Worm (Caenorhabditis elegans) whole organism, L1 larva: ENCODE measurements around the gene ZK470.6.

Source experiments
- alr-1 ChIP-seq: fragments of 200-800 bp; sonication (Bioruptor generic); optimal IDR thresholded peaks from 2 replicates; lab custom pipeline; 2018; ENCODE audit warnings: borderline replicate concordance, mild to moderate bottlenecking, missing genetic modification characterization, missing compliant biosample characterization
- blmp-1 ChIP-seq: fragments of 150-350 bp; optimal IDR thresholded peaks from 2 replicates; lab custom pipeline; 2014; ENCODE audit warnings: missing biosample characterization, missing genetic modification characterization
- ceh-82 ChIP-seq, 3 experiments: fragments of 150-350 bp in 1 of 3; sonication (generic microtip) in 2 of 3; optimal IDR thresholded peaks; 2 replicates each; lab custom pipeline; 2014 to 2017; ENCODE audit warnings: missing biosample characterization in 3 of 3, missing genetic modification characterization in 3 of 3
- dpl-1 ChIP-seq, 3 experiments: fragments of 150-350 bp in 2 of 3; sonication (generic microtip) in 1 of 3; optimal IDR thresholded peaks; 2 replicates each; lab custom pipeline; 2014 to 2017; ENCODE audit warnings: missing biosample characterization in 3 of 3, missing genetic modification characterization in 3 of 3, missing genetic modification reagents in 3 of 3
- dsc-1 ChIP-seq: sonication (generic microtip); optimal IDR thresholded peaks from 2 replicates; lab custom pipeline; 2016; ENCODE audit warnings: mild to moderate bottlenecking, missing genetic modification characterization, missing compliant biosample characterization
- efl-1 ChIP-seq, 4 experiments: fragments of 150-350 bp; optimal IDR thresholded peaks in 3 of 4; peaks in 1 of 4; 1 replicate in 1 of 4; 2 replicates in 3 of 4; lab custom pipeline; 2014; ENCODE audit warnings: missing biosample characterization in 2 of 4, missing genetic modification characterization in 2 of 4, missing genetic modification reagents in 2 of 4
- egl-13 ChIP-seq: sonication (generic microtip); optimal IDR thresholded peaks from 2 replicates; lab custom pipeline; 2016; ENCODE audit warnings: missing genotype, missing genetic modification reagents, missing genetic modification characterization, missing compliant biosample characterization
- elt-3 ChIP-seq, 6 experiments: fragments of 150-350 bp in 1 of 6; sonication (generic microtip); optimal IDR thresholded peaks; 2 replicates each; lab custom pipeline; 2017 to 2018; ENCODE audit warnings: missing biosample characterization in 6 of 6, missing genetic modification characterization in 6 of 6, inconsistent platforms in 1 of 6
- hlh-4 ChIP-seq: sonication (generic microtip); optimal IDR thresholded peaks from 2 replicates; lab custom pipeline; 2016; ENCODE audit warnings: mild to moderate bottlenecking, missing genetic modification characterization, missing compliant biosample characterization
- lin-13 ChIP-seq: fragments of 150-350 bp; optimal IDR thresholded peaks from 2 replicates; lab custom pipeline; 2014; ENCODE audit warnings: missing biosample characterization, missing genetic modification reagents, missing genetic modification characterization
- lin-14 ChIP-seq: fragments of 200-800 bp; sonication (Bioruptor generic); optimal IDR thresholded peaks from 2 replicates; lab custom pipeline; 2018; ENCODE audit warnings: mild to moderate bottlenecking, missing genetic modification characterization, moderate library complexity, missing compliant biosample characterization
- lin-35 ChIP-seq, 2 experiments: fragments of 150-350 bp; optimal IDR thresholded peaks; 2 replicates each; lab custom pipeline; 2014; ENCODE audit warnings: missing biosample characterization in 2 of 2, missing genetic modification characterization in 2 of 2, missing genetic modification reagents in 2 of 2
- lin-39 ChIP-seq: fragments of 150-350 bp; optimal IDR thresholded peaks from 2 replicates; lab custom pipeline; 2014; ENCODE audit warnings: missing biosample characterization, missing genetic modification reagents, missing genetic modification characterization
- mdl-1 ChIP-seq, 2 experiments: fragments of 150-350 bp; optimal IDR thresholded peaks; 2 replicates each; lab custom pipeline; 2014 to 2017; ENCODE audit warnings: missing biosample characterization in 2 of 2, missing genetic modification characterization in 2 of 2, inconsistent platforms in 1 of 2
- mep-1 ChIP-seq: fragments of 150-350 bp; optimal IDR thresholded peaks from 2 replicates; lab custom pipeline; 2014; ENCODE audit warnings: missing biosample characterization, missing genetic modification characterization
- nhr-20 ChIP-seq: sonication (generic microtip); optimal IDR thresholded peaks from 2 replicates; lab custom pipeline; 2016; ENCODE audit warnings: mild to moderate bottlenecking, missing genetic modification characterization, missing compliant biosample characterization
- nhr-47 ChIP-seq: sonication (generic microtip); optimal IDR thresholded peaks from 2 replicates; lab custom pipeline; 2016; ENCODE audit warnings: mild to moderate bottlenecking, missing genetic modification characterization, moderate library complexity, missing compliant biosample characterization
- nhr-71 ChIP-seq: sonication (generic microtip); optimal IDR thresholded peaks from 2 replicates; lab custom pipeline; 2016; ENCODE audit warnings: mild to moderate bottlenecking, missing genetic modification characterization, moderate library complexity, missing compliant biosample characterization
- nhr-85 ChIP-seq: sonication (generic microtip); peaks from one replicate; lab custom pipeline; 2016; ENCODE audit warnings: missing genetic modification characterization, inconsistent platforms, missing compliant biosample characterization
- nhr-90 ChIP-seq: sonication (generic microtip); optimal IDR thresholded peaks from 2 replicates; lab custom pipeline; 2016; ENCODE audit warnings: mild to moderate bottlenecking, missing genetic modification characterization, missing compliant biosample characterization; ENCODE audit not compliant: poor library complexity
- rnt-1 ChIP-seq: sonication (generic microtip); optimal IDR thresholded peaks from 2 replicates; lab custom pipeline; 2016; ENCODE audit warnings: mild to moderate bottlenecking, missing genetic modification characterization, moderate library complexity, missing compliant biosample characterization
- skn-1 ChIP-seq: fragments of 150-350 bp; optimal IDR thresholded peaks from 2 replicates; lab custom pipeline; 2014; ENCODE audit warnings: missing biosample characterization, missing genetic modification characterization
- snu-23 ChIP-seq: sonication (generic microtip); optimal IDR thresholded peaks from 2 replicates; lab custom pipeline; 2016; ENCODE audit warnings: missing genetic modification characterization, missing compliant biosample characterization
- sptf-1 ChIP-seq: fragments of 150-350 bp; optimal IDR thresholded peaks from 2 replicates; lab custom pipeline; 2014; ENCODE audit warnings: missing biosample characterization, missing genetic modification characterization
- sup-37 ChIP-seq: fragments of 200-800 bp; sonication (Bioruptor generic); optimal IDR thresholded peaks from 2 replicates; lab custom pipeline; 2018; ENCODE audit warnings: mild to moderate bottlenecking, missing genetic modification characterization, missing compliant biosample characterization
- tbx-2 ChIP-seq: sonication (generic microtip); optimal IDR thresholded peaks from 2 replicates; lab custom pipeline; 2016; ENCODE audit warnings: missing genetic modification characterization, missing compliant biosample characterization
- xbp-1 ChIP-seq: sonication (generic microtip); optimal IDR thresholded peaks from 2 replicates; lab custom pipeline; 2016; ENCODE audit warnings: missing genetic modification characterization, missing compliant biosample characterization
- zag-1 ChIP-seq: fragments of 150-350 bp; optimal IDR thresholded peaks from 2 replicates; lab custom pipeline; 2014; ENCODE audit warnings: missing biosample characterization, missing genetic modification characterization
- ztf-11 ChIP-seq, 2 experiments: sonication (generic microtip); optimal IDR thresholded peaks; 2 replicates each; lab custom pipeline; 2016 to 2017; ENCODE audit warnings: missing genetic modification characterization in 2 of 2, missing biosample characterization in 1 of 2, missing compliant biosample characterization in 1 of 2

Gene ZK470.6

DNA sequence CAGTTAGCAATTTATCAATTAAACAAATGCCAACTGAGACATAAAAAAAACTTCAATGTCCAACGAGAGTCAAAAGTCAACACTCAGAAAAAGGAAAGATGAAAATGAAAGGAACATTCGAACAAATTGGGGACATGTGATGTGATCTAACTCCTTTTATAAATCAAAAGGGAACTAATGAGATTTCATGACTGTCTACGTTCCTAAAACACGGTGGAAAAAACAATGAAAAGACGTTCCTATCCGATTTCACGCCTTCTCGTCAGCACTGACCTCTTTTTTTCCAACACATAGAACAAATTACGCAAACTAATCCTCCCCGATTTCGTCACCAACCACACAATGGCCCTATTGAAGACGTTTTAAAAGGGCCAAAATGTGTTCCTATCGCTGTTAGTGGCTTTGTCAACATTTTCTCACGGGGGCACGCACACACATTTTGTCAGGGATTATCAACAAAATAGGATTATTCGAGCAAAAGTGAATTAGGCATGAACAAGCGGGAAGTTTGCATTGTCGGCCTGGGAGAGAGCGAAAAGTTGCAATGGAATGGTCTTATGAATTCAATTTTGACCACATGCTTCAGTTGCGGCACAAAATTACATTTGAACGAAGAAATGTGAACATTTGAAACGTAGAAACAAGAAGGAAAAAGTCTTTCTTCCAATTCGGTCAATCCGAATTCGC is 18.0 kb downstream of the ZK470.6 start:
- TF ChIP-seq lin-14 (GFP tag; lab: Kevin White, UChicago) (peak; percentile 13), efl-1 (optimal IDR thresholded peaks at IDR 0.05; lab: Kevin White, UChicago) (no peak), efl-1 (GFP tag; optimal IDR thresholded peaks at IDR 0.05 in 1 of 2; lab: Kevin White, UChicago) (peak in 1 of 2 experiments; percentile 60), blmp-1 (tag; lab: Kevin White, UChicago) (peak; percentile 32), lin-13 (GFP tag; lab: Kevin White, UChicago) (no peak)

DNA sequence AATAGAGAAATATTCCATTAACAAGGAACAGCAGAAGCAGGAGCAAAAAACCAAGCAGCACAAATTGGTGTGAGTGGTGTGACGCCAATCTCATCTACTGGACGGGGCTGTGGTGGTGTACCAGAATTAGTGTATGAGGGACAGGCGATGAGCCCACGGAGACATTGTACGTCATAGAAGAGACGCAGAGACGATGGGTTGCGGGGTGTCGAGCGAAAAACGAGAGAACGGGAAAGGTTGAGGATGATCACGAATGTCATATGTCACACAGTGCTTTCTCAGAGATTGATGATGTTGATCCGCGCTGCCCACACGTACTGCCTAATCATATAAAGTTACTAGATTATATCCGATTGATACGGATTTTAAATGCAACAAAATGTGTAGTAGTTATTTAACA is 19.4 kb downstream of the ZK470.6 start:
- no peak for TF ChIP-seq sup-37 (GFP tag; lab: Kevin White, UChicago)
- TF ChIP-seq lin-39, result no peak
- TF ChIP-seq sptf-1 (tag; lab: Kevin White, UChicago), result no peak
- TF ChIP-seq lin-14 (GFP tag; lab: Kevin White, UChicago), result peak; percentile 78
- TF ChIP-seq ztf-11 (tag; optimal IDR thresholded peaks at IDR 0.05; lab: Kevin White, UChicago), result peak in 1 of 2 experiments; percentile 12
- peak; percentile 10 for TF ChIP-seq nhr-90 (tag; lab: Kevin White, UChicago)
- TF ChIP-seq alr-1, result no peak
- TF ChIP-seq nhr-71 (tag; lab: Kevin White, UChicago), result peak; percentile 58
- peak in 1 of 2 experiments; percentile 22 for TF ChIP-seq mdl-1 (tag; optimal IDR thresholded peaks at IDR 0.05; lab: Kevin White, UChicago)
- peak; percentile 31 for TF ChIP-seq nhr-47 (tag; lab: Kevin White, UChicago)
- peak; percentile 20 for TF ChIP-seq mep-1
- peak; percentile 53 for TF ChIP-seq nhr-85
- TF ChIP-seq rnt-1 (tag; lab: Kevin White, UChicago), result peak; percentile 62
- peak; percentile 50 for TF ChIP-seq snu-23 (GFP tag; lab: Kevin White, UChicago)
- peak; percentile 30 for TF ChIP-seq nhr-20 (tag; lab: Kevin White, UChicago)
- peak; percentile 22 for TF ChIP-seq skn-1 (tag; lab: Kevin White, UChicago)
- TF ChIP-seq egl-13, result peak; percentile 64
- peak in 1 of 2 experiments; percentile 8 for TF ChIP-seq lin-35 (GFP tag; optimal IDR thresholded peaks at IDR 0.05; lab: Kevin White, UChicago)
- TF ChIP-seq dsc-1 (tag; lab: Kevin White, UChicago), result peak; percentile 67
- TF ChIP-seq tbx-2 (tag; lab: Kevin White, UChicago), result peak; percentile 26
- no peak for TF ChIP-seq xbp-1 (tag; lab: Kevin White, UChicago)
- TF ChIP-seq elt-3 (tag; optimal IDR thresholded peaks at IDR 0.05; lab: Kevin White, UChicago), result peak in 2 of 6 experiments; percentile 30 to 56

DNA sequence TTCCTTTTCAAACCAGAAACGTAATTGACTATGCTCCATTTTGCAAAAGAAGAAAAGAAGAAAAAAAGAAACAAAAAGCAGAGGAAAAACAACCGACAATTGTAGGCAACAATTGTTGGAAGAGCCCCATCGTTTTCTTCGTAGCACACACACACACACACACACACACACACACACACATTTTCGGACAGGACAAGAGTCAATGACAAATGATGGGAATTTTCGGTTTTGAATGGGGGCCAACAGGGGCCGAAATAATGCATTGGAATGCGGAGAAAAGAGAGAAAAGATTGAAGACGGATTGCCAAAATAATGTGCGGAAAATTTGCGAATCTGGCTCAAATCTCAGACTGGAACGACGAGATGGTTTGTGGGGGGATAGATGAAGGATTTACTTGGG is 22.5 kb downstream of the ZK470.6 start:
- TF ChIP-seq rnt-1 (tag; lab: Kevin White, UChicago), result peak; percentile 25
- TF ChIP-seq nhr-71 (tag; lab: Kevin White, UChicago), result peak; percentile 11
- TF ChIP-seq zag-1 (tag; lab: Kevin White, UChicago), result no peak
- TF ChIP-seq lin-14 (GFP tag; lab: Kevin White, UChicago), result peak; percentile 79
- TF ChIP-seq, all 84 proteins: peak for 3

DNA sequence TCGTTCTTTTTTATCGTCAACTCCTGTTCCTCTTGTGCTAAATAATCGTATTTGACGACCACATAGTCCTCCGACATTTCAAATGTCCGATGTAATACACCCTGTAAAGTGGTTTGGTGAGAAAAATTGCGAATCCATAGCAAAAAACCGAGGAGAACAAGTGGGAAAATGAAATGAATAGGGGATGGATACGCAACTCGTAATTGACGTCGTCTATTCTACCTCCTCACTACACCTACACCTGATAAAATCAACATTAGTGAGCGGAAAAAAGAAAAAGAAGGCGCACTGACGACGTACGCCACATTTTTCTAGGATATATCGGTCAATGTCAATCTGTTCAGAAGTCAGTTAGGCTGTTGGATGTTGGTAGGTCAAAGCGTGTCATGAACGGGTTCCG is 24.0 kb downstream of the ZK470.6 start, which contains the start of gene nck-1:
Gene nck-1 (minus strand): TSS at position 101 of the 400 bp plus-strand sequence.
- TF ChIP-seq dpl-1 (GFP tag; optimal IDR thresholded peaks at IDR 0.05; lab: Kevin White, UChicago), result no peak
- TF ChIP-seq blmp-1 (tag; lab: Kevin White, UChicago), result peak; percentile 28
- TF ChIP-seq nhr-85, result peak; percentile 53
- TF ChIP-seq xbp-1 (tag; lab: Kevin White, UChicago), result no peak
- no peak for TF ChIP-seq nhr-20 (tag; lab: Kevin White, UChicago)
- TF ChIP-seq mdl-1 (tag; optimal IDR thresholded peaks at IDR 0.05; lab: Kevin White, UChicago), result no peak

DNA sequence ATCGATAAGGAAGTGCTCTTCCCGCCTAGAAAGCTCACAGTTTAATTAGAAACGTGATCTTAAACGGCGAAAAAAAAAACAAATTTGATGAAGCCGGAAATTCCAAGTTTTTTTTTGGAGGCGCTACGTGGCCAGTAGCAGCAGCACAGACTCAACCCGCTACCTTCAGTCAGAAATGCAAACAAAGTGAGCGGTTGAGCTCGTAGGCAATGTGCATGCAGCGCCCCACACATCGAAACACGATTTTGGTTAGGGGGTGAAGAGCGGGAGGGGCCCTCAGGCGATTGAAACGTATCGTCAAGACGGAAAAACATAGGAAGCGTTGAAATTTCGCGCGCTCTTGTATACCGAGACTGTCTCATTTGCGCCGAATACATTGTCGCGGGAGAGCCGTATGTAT is 26.1 kb downstream of the ZK470.6 start:
- TF ChIP-seq efl-1 (optimal IDR thresholded peaks at IDR 0.05; lab: Kevin White, UChicago) (no peak), efl-1 (GFP tag; optimal IDR thresholded peaks at IDR 0.05 in 1 of 2; lab: Kevin White, UChicago) (no peak), ceh-82 (tag; optimal IDR thresholded peaks at IDR 0.05; lab: Kevin White, UChicago) (peak in 1 of 3 experiments; percentile 9), hlh-4 (tag; lab: Kevin White, UChicago) (no peak), lin-14 (GFP tag; lab: Kevin White, UChicago) (peak; percentile 21), nhr-71 (tag; lab: Kevin White, UChicago) (peak; percentile 3)
